Worm (Caenorhabditis elegans) whole organism, L4/young adult: ENCODE measurements around the gene F38B6.8.

Experiments
- W03F9.2 ChIP-seq: fragments of 150-350 bp; optimal IDR thresholded peaks from 2 replicates; lab custom pipeline; 2014; ENCODE audit warnings: missing biosample characterization, missing genetic modification characterization
- dao-5 ChIP-seq: sonication (generic microtip); optimal IDR thresholded peaks from 2 replicates; lab custom pipeline; 2016; ENCODE audit warnings: missing genotype, missing genetic modification characterization, moderate library complexity, missing compliant biosample characterization
- him-1 ChIP-seq: sonication (generic microtip); optimal IDR thresholded peaks from 2 replicates; lab custom pipeline; 2016; ENCODE audit warnings: missing genotype, missing genetic modification reagents, missing genetic modification characterization, missing compliant biosample characterization

Gene F38B6.8

ce11 chrX:6689985-6690384 is 7.4 kb upstream of the F38B6.8 start, which contains the start of gene F38B6.6:
F38B6.6 (minus strand) TSS chrX:6690085.
- no peak for TF ChIP-seq dao-5 (tag; lab: Kevin White, UChicago)
- no peak for TF ChIP-seq him-1 (tag; lab: Kevin White, UChicago)
- no peak for TF ChIP-seq W03F9.2

ce11 chrX:6688953-6689562 is 6.5 kb upstream of the F38B6.8 start:
- TF ChIP-seq W03F9.2: no peak
- no peak for TF ChIP-seq him-1 (tag; lab: Kevin White, UChicago)
- no peak for TF ChIP-seq dao-5 (tag; lab: Kevin White, UChicago)

DNA sequence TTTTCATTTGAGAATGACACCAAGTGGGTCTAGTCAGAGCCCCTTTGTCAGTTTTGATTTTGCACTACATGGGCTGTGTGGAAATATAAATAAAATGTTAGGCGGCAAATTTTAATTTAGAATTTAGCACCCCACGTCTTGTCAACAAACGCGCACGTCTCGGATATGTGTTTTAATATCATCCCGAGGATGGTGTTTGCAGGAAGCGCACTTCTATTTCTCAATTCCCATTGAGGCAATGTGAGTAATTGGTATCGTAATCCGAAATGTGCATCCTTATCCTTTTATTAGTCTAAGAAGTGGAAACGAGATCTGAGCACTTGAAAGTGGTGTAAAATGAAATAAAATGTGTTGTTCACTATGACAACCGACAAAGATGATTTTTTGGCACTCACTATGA is 5.2 kb upstream of the F38B6.8 start:
- TF ChIP-seq W03F9.2: no peak

DNA sequence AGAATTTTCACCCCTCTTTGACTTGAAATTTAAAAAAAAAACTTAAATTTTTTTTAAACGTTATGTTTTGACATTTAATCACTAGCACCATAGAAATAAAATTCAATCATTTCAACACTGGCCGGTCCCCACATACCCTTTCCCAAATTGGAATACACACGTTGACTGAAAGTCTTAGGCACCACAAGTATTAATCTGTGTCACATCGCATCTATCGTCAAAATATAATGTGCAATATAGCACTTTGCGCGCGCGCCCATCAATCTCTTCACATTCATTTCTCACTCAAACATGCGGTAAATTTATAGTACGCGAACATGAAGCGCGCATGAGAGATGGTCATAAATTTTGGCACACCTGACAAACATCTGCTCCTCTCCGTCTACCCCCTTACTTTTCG is 4.8 kb upstream of the F38B6.8 start:
- TF ChIP-seq him-1 (tag; lab: Kevin White, UChicago): no peak
- TF ChIP-seq W03F9.2: no peak
- TF ChIP-seq dao-5 (tag; lab: Kevin White, UChicago): no peak

DNA sequence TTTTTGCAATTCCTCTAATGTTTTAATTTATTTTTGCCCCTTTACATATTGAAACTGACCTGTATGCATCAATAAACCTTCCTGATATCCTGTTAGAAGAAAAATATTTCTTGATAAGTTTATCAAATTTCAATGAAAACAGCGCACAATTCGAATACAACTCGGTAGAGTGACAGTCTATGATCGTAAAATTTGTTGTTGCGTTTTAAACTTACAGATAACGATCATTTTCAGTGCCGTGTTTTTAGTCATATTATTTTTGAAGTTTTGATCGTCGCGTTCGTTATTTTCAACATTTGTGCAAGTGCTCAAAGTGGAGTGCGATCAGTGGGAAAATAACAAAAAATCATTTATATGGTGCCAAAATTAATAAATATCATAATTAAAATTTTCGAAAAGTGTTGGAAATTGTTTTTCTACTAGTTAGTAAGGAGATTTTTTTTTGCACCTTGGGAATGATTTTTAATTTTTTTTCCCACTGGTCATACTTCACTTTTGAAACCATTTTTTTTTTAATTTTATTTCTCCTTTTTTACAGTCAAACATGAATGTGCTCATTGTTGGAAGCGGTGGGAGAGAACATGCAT is 8.2 kb downstream of the F38B6.8 start, which contains the start of gene F38B6.4:
Gene F38B6.4, plus strand, starts transcription at position 537 of the 587 bp plus-strand sequence.
- TF ChIP-seq him-1 (tag; lab: Kevin White, UChicago) (no peak), W03F9.2 (no peak), dao-5 (tag; lab: Kevin White, UChicago) (no peak)

- TF ChIP-seq dao-5 (tag; lab: Kevin White, UChicago) (no peak), W03F9.2 (no peak), him-1 (tag; lab: Kevin White, UChicago) (no peak)
Observed at ce11 chrX:6672519-6672918, 10.1 kb downstream of the F38B6.8 start, which contains the start of gene col-172. col-172 (plus strand) TSS chrX:6672819.

DNA sequence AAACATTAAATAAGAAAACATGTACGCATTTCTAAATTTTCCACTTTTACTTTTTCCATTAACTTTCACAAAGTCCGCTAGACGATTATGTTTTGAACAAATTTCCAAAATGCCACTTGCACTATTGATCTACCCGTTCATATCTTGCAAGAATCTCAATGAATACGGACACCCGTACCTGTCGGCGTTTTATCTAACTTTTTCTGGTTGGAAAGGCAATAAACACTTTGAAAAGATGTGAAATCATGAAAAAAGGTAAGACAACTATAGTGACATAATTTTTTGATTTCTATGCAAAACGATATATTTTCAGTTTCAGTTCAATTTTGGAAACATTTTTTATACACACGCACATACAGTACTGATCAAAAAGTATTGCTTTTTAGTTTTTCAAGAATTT is 10.9 kb downstream of the F38B6.8 start:
- TF ChIP-seq dao-5 (tag; lab: Kevin White, UChicago): no peak
- TF ChIP-seq W03F9.2: no peak
- no peak for TF ChIP-seq him-1 (tag; lab: Kevin White, UChicago)

ce11 chrX:6669366-6669765 is 13.2 kb downstream of the F38B6.8 start:
- TF ChIP-seq dao-5 (tag; lab: Kevin White, UChicago) (no peak), W03F9.2 (no peak), him-1 (tag; lab: Kevin White, UChicago) (no peak)

- no peak for TF ChIP-seq dao-5 (tag; lab: Kevin White, UChicago)
- no peak for TF ChIP-seq him-1 (tag; lab: Kevin White, UChicago)
- TF ChIP-seq W03F9.2: no peak
Observed at ce11 chrX:6668911-6669310, 13.7 kb downstream of the F38B6.8 start, which contains the start of gene nhr-137. nhr-137 (minus strand) TSS chrX:6669011.

ce11 chrX:6667468-6667867 is 15.1 kb downstream of the F38B6.8 start:
- no peak for TF ChIP-seq dao-5 (tag; lab: Kevin White, UChicago)
- no peak for TF ChIP-seq him-1 (tag; lab: Kevin White, UChicago)
- TF ChIP-seq W03F9.2: no peak

- TF ChIP-seq him-1 (tag; lab: Kevin White, UChicago): no peak
- no peak for TF ChIP-seq dao-5 (tag; lab: Kevin White, UChicago)
- no peak for TF ChIP-seq W03F9.2
Observed at ce11 chrX:6665129-6665858, 17.3 kb downstream of the F38B6.8 start.

DNA sequence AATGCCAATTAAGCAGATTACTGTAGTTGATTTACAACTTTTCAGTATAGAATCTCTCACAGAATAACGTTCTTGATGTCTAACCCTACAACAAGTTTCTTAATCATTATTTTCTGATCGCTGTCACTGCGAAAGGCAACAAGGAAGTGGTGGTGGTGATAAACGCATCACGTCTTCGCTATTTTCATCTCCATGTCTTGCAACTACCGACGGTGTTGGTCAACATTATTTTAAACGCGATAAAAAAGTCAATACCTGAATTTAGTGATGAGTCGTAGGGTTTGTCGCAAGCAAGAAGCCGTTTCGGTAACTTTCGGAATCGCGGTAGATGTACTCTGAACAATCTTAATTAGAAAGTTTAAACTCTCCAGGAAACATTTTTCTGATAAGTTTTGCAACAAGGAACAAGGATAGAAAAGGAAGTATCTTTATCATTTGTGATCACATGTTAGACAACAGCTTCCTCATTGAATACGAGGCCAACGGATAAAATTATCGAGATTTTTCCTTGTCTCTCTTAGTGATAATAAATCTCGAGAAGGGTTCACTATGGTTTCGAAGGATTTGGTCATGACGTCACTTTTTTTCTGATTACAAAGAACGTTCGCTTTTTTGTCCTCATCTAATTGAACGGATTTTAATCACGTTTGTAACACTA is 18.7 kb downstream of the F38B6.8 start:
- TF ChIP-seq W03F9.2: no peak
- TF ChIP-seq dao-5 (tag; lab: Kevin White, UChicago): no peak
- TF ChIP-seq him-1 (tag; lab: Kevin White, UChicago): no peak

DNA sequence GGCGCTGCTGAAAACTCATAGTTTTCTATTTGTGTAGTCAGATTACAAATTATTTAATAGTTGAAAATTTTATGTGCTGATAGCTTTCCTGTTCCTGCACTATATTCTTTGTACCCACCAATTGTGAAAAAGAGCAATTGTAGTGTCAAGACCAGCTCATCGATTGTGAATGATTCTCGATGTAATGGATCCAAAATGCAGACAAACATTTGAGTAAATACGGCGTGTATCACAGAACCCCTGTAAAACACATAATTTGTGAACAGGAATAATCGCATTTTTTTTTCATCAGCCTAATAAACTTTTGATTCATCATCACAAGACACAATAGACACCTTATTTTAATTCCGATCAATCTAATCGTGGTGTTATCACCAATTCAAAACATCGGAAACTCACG is 20.3 kb downstream of the F38B6.8 start:
- TF ChIP-seq W03F9.2 (no peak), him-1 (tag; lab: Kevin White, UChicago) (no peak), dao-5 (tag; lab: Kevin White, UChicago) (no peak)

ce11 chrX:6656770-6657169 is 25.8 kb downstream of the F38B6.8 start:
- TF ChIP-seq dao-5 (tag; lab: Kevin White, UChicago): no peak
- TF ChIP-seq him-1 (tag; lab: Kevin White, UChicago): no peak
- TF ChIP-seq W03F9.2: no peak
